Fruit fly (Drosophila melanogaster) whole organism, wandering third instar larva: ENCODE results near the gene CG10793.

ENCODE experiments used
- CrebA ChIP-seq: fragments of 200-800 bp; sonication (Bioruptor generic); optimal IDR thresholded peaks from 2 replicates; lab custom pipeline; 2016; ENCODE audit warnings: missing biosample characterization, mild to moderate bottlenecking, missing genetic modification characterization, borderline replicate concordance
- Hr78 ChIP-seq: fragments of >200 bp; optimal IDR thresholded peaks from 2 replicates; lab custom pipeline; 2017; ENCODE audit warnings: missing biosample characterization, missing genetic modification characterization
- Jra ChIP-seq: sonication (Bioruptor generic); optimal IDR thresholded peaks from 2 replicates; lab custom pipeline; 2016; ENCODE audit warnings: missing biosample characterization, missing genetic modification characterization
- Myc ChIP-seq: fragments of >200 bp; optimal IDR thresholded peaks from 2 replicates; lab custom pipeline; 2017
- Rel ChIP-seq, 2 experiments: fragments of 200-800 bp; sonication (Bioruptor generic) in 1 of 2; optimal IDR thresholded peaks; 2 replicates in 1 of 2; 3 replicates in 1 of 2; lab custom pipeline; 2016 to 2019; ENCODE audit warnings: mild to moderate bottlenecking in 2 of 2, missing biosample characterization in 2 of 2, missing genetic modification characterization in 2 of 2, moderate library complexity in 1 of 2
- Sp1 ChIP-seq: fragments of 200-800 bp; sonication (Bioruptor generic); optimal IDR thresholded peaks from 3 replicates; lab custom pipeline; 2019; ENCODE audit warnings: missing biosample characterization, mild to moderate bottlenecking, missing genetic modification characterization, moderate library complexity
- Vsx2 ChIP-seq: fragments of 200-300, 225-300 bp; sonication (Bioruptor generic); optimal IDR thresholded peaks from 2 replicates; lab custom pipeline; 2018; ENCODE audit warnings: missing biosample characterization, missing genetic modification characterization; ENCODE audit not compliant: partially characterized antibody
- dmrt93B ChIP-seq: fragments of 200-800 bp; sonication (Bioruptor generic); optimal IDR thresholded peaks from 2 replicates; lab custom pipeline; 2018; ENCODE audit warnings: missing biosample characterization, mild to moderate bottlenecking, missing genetic modification characterization
- h ChIP-seq: fragments of 200-800 bp; sonication (Bioruptor generic); optimal IDR thresholded peaks from 3 replicates; lab custom pipeline; 2016; ENCODE audit warnings: missing biosample characterization, mild to moderate bottlenecking, missing genetic modification characterization
- sv ChIP-seq: fragments of 200-800 bp; sonication (Bioruptor generic); optimal IDR thresholded peaks from 3 replicates; lab custom pipeline; 2016; ENCODE audit warnings: missing biosample characterization, missing genetic modification characterization
- tai ChIP-seq: sonication (Bioruptor generic); optimal IDR thresholded peaks from 2 replicates; lab custom pipeline; 2016; ENCODE audit warnings: missing biosample characterization, missing genetic modification characterization
- usp ChIP-seq: fragments of >200 bp; optimal IDR thresholded peaks from 2 replicates; lab custom pipeline; 2017; ENCODE audit warnings: missing biosample characterization, missing genetic modification characterization

- TF ChIP-seq dmrt93B (GFP tag; lab: Kevin White, UChicago): no peak
- no peak for TF ChIP-seq Myc (lab: Kevin White, UChicago)
- TF ChIP-seq tai (GFP tag; lab: Kevin White, UChicago): no peak
- no peak for TF ChIP-seq Jra (GFP tag; lab: Kevin White, UChicago)
- TF ChIP-seq h (GFP tag; lab: Kevin White, UChicago): no peak
- no peak for TF ChIP-seq Sp1 (GFP tag; lab: Kevin White, UChicago)
- no peak for TF ChIP-seq sv (GFP tag; lab: Kevin White, UChicago)
- TF ChIP-seq usp (GFP tag; lab: Kevin White, UChicago): no peak
- TF ChIP-seq Vsx2 (GFP tag; lab: Kevin White, UChicago): no peak
- no peak for TF ChIP-seq Rel (GFP tag; optimal IDR thresholded peaks at IDR 0.05; lab: Kevin White, UChicago)
- TF ChIP-seq Rel (tag; optimal IDR thresholded peaks at IDR 0.05; lab: Kevin White, UChicago): no peak
- TF ChIP-seq Hr78 (GFP tag; lab: Kevin White, UChicago): no peak
- no peak for TF ChIP-seq CrebA (GFP tag; lab: Kevin White, UChicago)
These were observed 34.8 kb upstream of the CG10793 start for dm6 chrX:3350982-3351381.
